Worm (Caenorhabditis elegans) whole organism, midembryonic: ENCODE results near the gene C08E8.3.
A peak's percentile ranks its signal among the peaks of the same experiment; 100 is the strongest.

Experiments used
- T22C8.4 ChIP-seq: fragments of 200-800 bp; sonication (Bioruptor generic); IDR thresholded peaks from 2 replicates; pipeline ENCODE4 v1.3.6; 2022; ENCODE audit warnings: missing genetic modification characterization, missing compliant biosample characterization
- cog-1 ChIP-seq: sonication (generic microtip); optimal IDR thresholded peaks from 2 replicates; lab custom pipeline; 2016; ENCODE audit warnings: missing genetic modification characterization, missing compliant biosample characterization
- flt-1 ChIP-seq: fragments of 200-800 bp; sonication (Bioruptor generic); IDR thresholded peaks from 2 replicates; pipeline ENCODE4 v1.3.6; 2022; ENCODE audit warnings: missing genetic modification characterization, missing compliant biosample characterization
- klf-2 ChIP-seq: fragments of 200-800 bp; sonication (Bioruptor generic); conservative IDR thresholded peaks from 2 replicates; pipeline ENCODE4 v1.3.6; 2022; ENCODE audit warnings: missing genetic modification reagents, missing genetic modification characterization, missing compliant biosample characterization
- med-1 ChIP-seq: sonication (generic microtip); optimal IDR thresholded peaks from 2 replicates; lab custom pipeline; 2017; ENCODE audit warnings: missing genetic modification characterization, mild to moderate bottlenecking, missing compliant biosample characterization, antibody characterized with exemption, missing genetic modification reagents; ENCODE audit not compliant: insufficient read depth
- ref-1 ChIP-seq: fragments of 200-800 bp; sonication (Bioruptor generic); conservative IDR thresholded peaks from 2 replicates; pipeline ENCODE4 v1.3.6; 2022; ENCODE audit warnings: missing genetic modification reagents, missing genetic modification characterization, missing compliant biosample characterization
- tab-1 ChIP-seq: fragments of 200-800 bp; sonication (Bioruptor generic); IDR thresholded peaks from 2 replicates; pipeline ENCODE4 v1.3.6; 2022; ENCODE audit warnings: missing genetic modification characterization, missing compliant biosample characterization
- ztf-23 ChIP-seq: fragments of 200-800 bp; sonication (Bioruptor generic); IDR thresholded peaks from 2 replicates; pipeline ENCODE4 v1.3.6; 2022; ENCODE audit warnings: missing genetic modification reagents, missing genetic modification characterization, missing compliant biosample characterization
- ztf-29 ChIP-seq: fragments of 200-800 bp; sonication (Bioruptor generic); IDR thresholded peaks from 2 replicates; pipeline ENCODE4 v1.3.6; 2022; ENCODE audit warnings: missing genetic modification reagents, missing genetic modification characterization, missing compliant biosample characterization

The C08E8.3 gene

ce11 chrV:18374194-18374593, 24.3 kb downstream of the C08E8.3 start, which contains the start of gene Y51A2B.2:
Gene Y51A2B.2 (plus strand): TSS chrV:18374494.
- TF ChIP-seq T22C8.4 = no peak
- no peak for TF ChIP-seq klf-2 (GFP tag; lab: Robert Waterston, UW)
- no peak for TF ChIP-seq med-1
- no peak for TF ChIP-seq ref-1 (GFP tag; lab: Robert Waterston, UW)
- no peak for TF ChIP-seq flt-1
- TF ChIP-seq tab-1 = no peak
- TF ChIP-seq ztf-23 = no peak
- TF ChIP-seq cog-1 = no peak
- no peak for TF ChIP-seq ztf-29 (GFP tag; lab: Robert Waterston, UW)

ce11 chrV:18375551-18375950, 25.6 kb downstream of the C08E8.3 start:
- TF ChIP-seq T22C8.4 (peak; percentile 79), tab-1 (no peak)

ce11 chrV:18378819-18379218, 28.9 kb downstream of the C08E8.3 start, which contains the start of gene Y51A2B.8:
Gene Y51A2B.8 (plus strand): TSS chrV:18379119.
- no peak for TF ChIP-seq ztf-29 (GFP tag; lab: Robert Waterston, UW)
- TF ChIP-seq ref-1 (GFP tag; lab: Robert Waterston, UW) = no peak
- no peak for TF ChIP-seq klf-2 (GFP tag; lab: Robert Waterston, UW)
- no peak for TF ChIP-seq tab-1
- TF ChIP-seq ztf-23 = no peak
- no peak for TF ChIP-seq flt-1
- no peak for TF ChIP-seq T22C8.4
- no peak for TF ChIP-seq cog-1

ce11 chrV:18382590-18382989, 32.7 kb downstream of the C08E8.3 start, which contains the start of gene nhr-288:
Gene nhr-288 (minus strand): TSS chrV:18382690.
- TF ChIP-seq klf-2 (GFP tag; lab: Robert Waterston, UW) (no peak), tab-1 (no peak)

ce11 chrV:18389046-18389445, 39.1 kb downstream of the C08E8.3 start, which contains the start of the genes Y51A2B.4 and Y51A2B.5:
Gene Y51A2B.4 (minus strand): TSS chrV:18389146.
Gene Y51A2B.5 (plus strand): TSS chrV:18389277.
- TF ChIP-seq flt-1 = no peak
- no peak for TF ChIP-seq klf-2 (GFP tag; lab: Robert Waterston, UW)
- no peak for TF ChIP-seq ztf-23
- no peak for TF ChIP-seq ztf-29 (GFP tag; lab: Robert Waterston, UW)
- TF ChIP-seq cog-1 = no peak
- no peak for TF ChIP-seq med-1
- TF ChIP-seq ref-1 (GFP tag; lab: Robert Waterston, UW) = no peak
- no peak for TF ChIP-seq tab-1
- no peak for TF ChIP-seq T22C8.4

ce11 chrV:18394203-18394602, 44.3 kb downstream of the C08E8.3 start, which contains the start of gene Y51A2B.6:
Gene Y51A2B.6 (minus strand): TSS chrV:18394303.
- TF ChIP-seq med-1 = no peak
- TF ChIP-seq T22C8.4 = no peak
- TF ChIP-seq cog-1 = no peak
- TF ChIP-seq ref-1 (GFP tag; lab: Robert Waterston, UW) = no peak
- TF ChIP-seq ztf-23 = no peak
- TF ChIP-seq flt-1 = no peak
- TF ChIP-seq klf-2 (GFP tag; lab: Robert Waterston, UW) = no peak
- TF ChIP-seq ztf-29 (GFP tag; lab: Robert Waterston, UW) = no peak
- no peak for TF ChIP-seq tab-1

ce11 chrV:18395649-18396048, 45.7 kb downstream of the C08E8.3 start, which contains the start of gene Y51A2B.9:
Gene Y51A2B.9 (minus strand): TSS chrV:18395749.
- no peak for TF ChIP-seq klf-2 (GFP tag; lab: Robert Waterston, UW)
- no peak for TF ChIP-seq ref-1 (GFP tag; lab: Robert Waterston, UW)
- TF ChIP-seq ztf-29 (GFP tag; lab: Robert Waterston, UW) = no peak
- TF ChIP-seq flt-1 = no peak
- TF ChIP-seq cog-1 = no peak
- TF ChIP-seq T22C8.4 = no peak
- TF ChIP-seq med-1 = no peak
- no peak for TF ChIP-seq tab-1
- no peak for TF ChIP-seq ztf-23

ce11 chrV:18397814-18398213, 47.9 kb downstream of the C08E8.3 start, which contains the start of gene Y51A2B.16:
Gene Y51A2B.16 (minus strand): TSS chrV:18397914.
- TF ChIP-seq ref-1 (GFP tag; lab: Robert Waterston, UW) (no peak), flt-1 (no peak), ztf-29 (GFP tag; lab: Robert Waterston, UW) (no peak), med-1 (no peak), tab-1 (no peak), klf-2 (GFP tag; lab: Robert Waterston, UW) (no peak), cog-1 (no peak), ztf-23 (no peak), T22C8.4 (no peak)
